Worm (Caenorhabditis elegans): Measurements from ENCODE around the gene rpl-23.

rpl-23 gene

ce11 chrIII:5683998-5684397 lies 21.9 kb downstream of the rpl-23 start, which contains the start of gene rcan-1:
Gene rcan-1 (minus strand): TSS chrIII:5684098.
- TF ChIP-seq lin-13 (tag; optimal IDR thresholded peaks at IDR 0.05) = no peak
- TF ChIP-seq ceh-83 (GFP tag; optimal IDR thresholded peaks at IDR 0.05) = no peak
- TF ChIP-seq elt-3 (tag; optimal IDR thresholded peaks at IDR 0.05) = no peak
- no peak for TF ChIP-seq nhr-76 (tag; optimal IDR thresholded peaks at IDR 0.05)

ce11 chrIII:5680141-5680540 lies 25.8 kb downstream of the rpl-23 start, which contains the start of gene pst-2:
Gene pst-2 (plus strand): TSS chrIII:5680433.
- TF ChIP-seq drap-1 (GFP tag; optimal IDR thresholded peaks at IDR 0.05) = no peak
- TF ChIP-seq unc-120 (tag; optimal IDR thresholded peaks at IDR 0.05; ENCODE audit: poor library complexity, severe bottlenecking) = no peak

ce11 chrIII:5678935-5679334 lies 27.0 kb downstream of the rpl-23 start, which contains the start of the genes ska-3 and rps-12:
Gene ska-3 (minus strand): TSS chrIII:5679005.
Gene rps-12 (plus strand): TSS chrIII:5679298.
- TF ChIP-seq sem-2 (GFP tag; optimal IDR thresholded peaks at IDR 0.05) (peak; percentile 11), nhr-12 (tag; optimal IDR thresholded peaks at IDR 0.05) (peak; percentile 90), unc-120 (tag; optimal IDR thresholded peaks at IDR 0.05; ENCODE audit: poor library complexity, severe bottlenecking) (peak; percentile 88), unc-39 (tag; optimal IDR thresholded peaks at IDR 0.05) (no peak), lin-13 (tag; optimal IDR thresholded peaks at IDR 0.05) (peak; percentile 99), M03D4.4 (tag; optimal IDR thresholded peaks at IDR 0.05) (peak; percentile 89), snpc-4 (tag; optimal IDR thresholded peaks at IDR 0.05) (no peak), flh-1 (GFP tag; optimal IDR thresholded peaks at IDR 0.05) (no peak), hlh-1 (tag; optimal IDR thresholded peaks at IDR 0.05) (peak; percentile 66), nhr-237 (tag; optimal IDR thresholded peaks at IDR 0.05) (peak; percentile 98), elt-3 (tag; optimal IDR thresholded peaks at IDR 0.05) (peak; percentile 55), ham-2 (GFP tag; optimal IDR thresholded peaks at IDR 0.05) (peak; percentile 87), unc-62 (GFP tag; optimal IDR thresholded peaks at IDR 0.05) (peak; percentile 85), elt-1 (tag; optimal IDR thresholded peaks at IDR 0.05; ENCODE audit: borderline replicate concordance, insufficient read depth) (peak; percentile 53), cnd-1 (tag; optimal IDR thresholded peaks at IDR 0.05) (peak; percentile 45), sptf-1 (tag; optimal IDR thresholded peaks at IDR 0.05) (peak; percentile 88), zip-8 (tag; optimal IDR thresholded peaks at IDR 0.05) (no peak), mls-2 (tag; optimal IDR thresholded peaks at IDR 0.05) (peak; percentile 73), mep-1 (tag; optimal IDR thresholded peaks at IDR 0.05) (peak; percentile 100), mab-5 (tag; optimal IDR thresholded peaks at IDR 0.05) (peak; percentile 60), nhr-76 (tag; optimal IDR thresholded peaks at IDR 0.05) (no peak), ceh-43 (GFP tag; optimal IDR thresholded peaks at IDR 0.05) (peak; percentile 9), nhr-28 (tag; optimal IDR thresholded peaks at IDR 0.05) (peak; percentile 24), lsy-2 (tag; optimal IDR thresholded peaks at IDR 0.05) (peak; percentile 92), ces-1 (GFP tag; optimal IDR thresholded peaks at IDR 0.05) (peak; percentile 81), bed-3 (GFP tag; optimal IDR thresholded peaks at IDR 0.05) (peak; percentile 26), ztf-11 (tag; optimal IDR thresholded peaks at IDR 0.05) (peak; percentile 69), drap-1 (GFP tag; optimal IDR thresholded peaks at IDR 0.05) (peak; percentile 86), lin-32 (GFP tag; optimal IDR thresholded peaks at IDR 0.05) (no peak), blmp-1 (tag; optimal IDR thresholded peaks at IDR 0.05) (no peak), tbx-8 (GFP tag; optimal IDR thresholded peaks at IDR 0.05) (peak; percentile 55), ceh-39 (tag; optimal IDR thresholded peaks at IDR 0.05) (peak; percentile 95), pha-4 (tag; optimal IDR thresholded peaks at IDR 0.05) (peak; percentile 99), ceh-83 (GFP tag; optimal IDR thresholded peaks at IDR 0.05) (peak; percentile 25), nhr-2 (tag; optimal IDR thresholded peaks at IDR 0.05) (peak; percentile 54)

DNA sequence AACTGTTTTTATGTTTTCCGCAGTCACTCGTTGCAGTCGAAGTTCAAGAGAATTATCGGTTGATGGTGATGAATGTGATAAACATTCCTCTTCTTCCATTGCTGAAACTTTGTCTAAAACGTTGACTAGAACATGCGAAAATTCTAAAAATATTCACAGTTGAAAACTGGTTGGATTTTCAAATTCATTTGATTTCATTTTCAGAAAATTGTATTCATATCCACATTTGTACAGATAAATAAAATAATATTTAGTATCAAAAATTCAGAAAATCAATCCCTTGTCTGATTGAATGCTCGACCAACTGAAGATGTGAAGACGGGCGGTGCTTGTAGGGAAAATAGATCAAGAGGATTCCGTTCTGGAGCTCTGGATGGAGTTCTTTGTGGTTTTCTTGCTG lies 28.1 kb downstream of the rpl-23 start, which contains the start of gene F54E7.9:
Gene F54E7.9, minus strand, starts transcription at position 101 of the 400 bp plus-strand sequence.
- no peak for TF ChIP-seq tbx-8 (GFP tag; optimal IDR thresholded peaks at IDR 0.05)

All from whole organism, mixed stage, embryonic.